Fruit fly (Drosophila melanogaster): ENCODE data around the gene CG13713.

DNA sequence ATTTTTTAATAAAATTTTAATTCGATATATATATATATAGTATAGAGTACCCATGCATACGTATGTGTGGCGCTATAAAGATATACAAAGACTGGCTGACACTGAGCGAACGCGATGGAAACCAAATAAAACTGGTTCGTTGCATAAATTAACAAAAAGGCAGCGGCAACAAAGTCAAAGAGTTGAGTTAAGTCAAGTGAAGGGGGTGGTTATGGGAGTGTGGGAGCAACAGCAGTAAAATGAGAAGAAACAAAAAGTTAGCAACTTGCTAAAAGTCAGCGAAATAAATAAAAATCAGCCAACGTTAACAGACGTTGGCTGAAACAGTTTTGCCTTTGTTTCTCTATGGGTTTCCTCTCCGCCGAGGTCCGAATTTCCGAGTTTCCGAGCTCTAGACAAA lies 1.1 kb downstream of the CG13713 start:
- TF ChIP-seq tx (GFP tag; optimal IDR thresholded peaks at IDR 0.05) (no peak), p53 (GFP tag; optimal IDR thresholded peaks at IDR 0.05) (no peak)

All from whole organism, embryonic.